Fruit fly (Drosophila melanogaster) Kc167 (cell line): Measurements from ENCODE around the gene Ada.

Experiments used
- insv ChIP-seq: fragments of >200 bp; optimal IDR thresholded peaks from 3 replicates; lab custom pipeline; 2018; ENCODE audit warnings: missing external identifiers
- ttk ChIP-seq: sonication (Bioruptor generic); optimal IDR thresholded peaks from 2 replicates; lab custom pipeline; 2017; ENCODE audit warnings: missing external identifiers

DNA sequence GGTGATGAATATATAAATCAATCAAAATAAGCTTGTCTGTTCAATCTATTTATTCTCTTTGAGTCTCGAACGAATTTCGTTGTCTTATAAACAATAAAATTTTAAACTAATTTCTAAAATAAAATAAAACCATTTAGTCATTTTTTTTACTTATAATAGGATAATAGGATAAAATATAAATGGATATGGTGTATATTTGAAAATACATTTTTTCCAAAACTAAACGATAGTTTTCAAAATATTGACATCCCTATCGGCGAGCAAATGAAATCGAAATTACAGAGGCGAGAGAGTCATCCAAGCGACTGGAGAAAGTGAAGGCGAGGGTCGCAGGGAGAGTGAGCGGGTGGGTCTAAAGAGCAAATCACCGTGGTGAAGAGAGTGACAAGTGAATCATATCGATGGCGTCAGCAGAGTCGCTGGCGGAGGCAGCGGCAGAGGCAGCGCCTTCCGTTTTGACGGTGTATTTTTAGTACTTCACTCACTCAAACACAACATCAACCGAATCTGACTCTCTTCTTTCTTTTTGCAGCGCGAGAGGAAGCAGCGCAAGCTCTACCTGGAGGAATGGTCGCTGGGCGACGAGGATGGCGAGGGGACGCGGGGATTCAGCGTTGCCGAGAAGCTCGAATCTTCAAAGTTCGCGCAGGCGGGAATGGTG lies 7.5 kb upstream of the Ada start:
- TF ChIP-seq ttk (lab: Kevin White, UChicago) (no peak), insv (lab: Kevin White, UChicago) (no peak)
